Fruit fly (Drosophila melanogaster) S2 (cell line): ENCODE results near the gene CG13359.

Source experiments
- CG8478 ChIP-seq: fragments of >200 bp; optimal IDR thresholded peaks from 2 replicates; lab custom pipeline; 2018
- CTCF ChIP-seq, 2 experiments: fragments of >200 bp; optimal IDR thresholded peaks; 2 replicates each; lab custom pipeline; 2018

dm6 chrX:803370-803769 is at the start of gene CG13359:
- TF ChIP-seq CG8478 (lab: Kevin White, UChicago) (no peak), CTCF (optimal IDR thresholded peaks at IDR 0.05; lab: Kevin White, UChicago) (no peak)
